Fruit fly (Drosophila melanogaster): ENCODE data around the gene CG5892.

- TF ChIP-seq psq (GFP tag; optimal IDR thresholded peaks at IDR 0.05) (no peak), h (GFP tag; optimal IDR thresholded peaks at IDR 0.05) (no peak), usp (GFP tag; optimal IDR thresholded peaks at IDR 0.05) (no peak), brk (GFP tag; optimal IDR thresholded peaks at IDR 0.05) (no peak), ey (GFP tag; optimal IDR thresholded peaks at IDR 0.05) (no peak), Vsx2 (GFP tag; optimal IDR thresholded peaks at IDR 0.05; ENCODE audit: partially characterized antibody) (no peak), fru (GFP tag; optimal IDR thresholded peaks at IDR 0.05) (no peak), dsf (GFP tag; optimal IDR thresholded peaks at IDR 0.05; ENCODE audit: borderline replicate concordance) (no peak), Dif (GFP tag; optimal IDR thresholded peaks at IDR 0.05; ENCODE audit: partially characterized antibody) (no peak), tai (GFP tag; optimal IDR thresholded peaks at IDR 0.05) (no peak), sv (GFP tag; optimal IDR thresholded peaks at IDR 0.05) (no peak), pan (optimal IDR thresholded peaks at IDR 0.05) (no peak), sage (GFP tag; optimal IDR thresholded peaks at IDR 0.05) (no peak), Dfd (GFP tag; optimal IDR thresholded peaks at IDR 0.05) (no peak)
Measured at dm6 chr3R:21252478-21252877, 10.1 kb downstream of the CG5892 start.
